Fruit fly (Drosophila melanogaster) whole organism, embryonic: ENCODE results near the gene Gr89a.
A peak's percentile ranks its signal among the peaks of the same experiment; 100 is the strongest.

Source experiments
- CG10431 ChIP-seq: fragments of 200-800 bp; sonication (Bioruptor generic); optimal IDR thresholded peaks from 3 replicates; lab custom pipeline; 2018; ENCODE audit warnings: missing biosample characterization, mild to moderate bottlenecking, missing genetic modification characterization
- CG10979 ChIP-seq: fragments of 200-800 bp; sonication (Bioruptor generic); optimal IDR thresholded peaks from 2 replicates; lab custom pipeline; 2018; ENCODE audit warnings: missing biosample characterization, mild to moderate bottlenecking, missing genetic modification characterization, moderate library complexity
- CG11247 ChIP-seq: fragments of 200-800 bp; sonication (Bioruptor generic); IDR thresholded peaks from 2 replicates; pipeline ENCODE4 v1.3.6; 2022; ENCODE audit warnings: missing biosample characterization, missing genetic modification characterization
- CG12299 ChIP-seq: fragments of 200-800 bp; sonication (Bioruptor generic); optimal IDR thresholded peaks from 2 replicates; lab custom pipeline; 2018; ENCODE audit warnings: missing biosample characterization, mild to moderate bottlenecking, missing genetic modification characterization
- CG13894 ChIP-seq: fragments of 200-800 bp; sonication (Bioruptor generic); optimal IDR thresholded peaks from 3 replicates; lab custom pipeline; 2018; ENCODE audit warnings: missing biosample characterization, mild to moderate bottlenecking, missing genetic modification characterization, moderate library complexity
- CG14050 ChIP-seq: fragments of 200-800 bp; sonication (Bioruptor generic); IDR thresholded peaks from 3 replicates; pipeline ENCODE4 v1.3.6; 2022; ENCODE audit warnings: missing biosample characterization, missing genetic modification characterization
- CG1603 ChIP-seq: fragments of 200-800 bp; sonication (Bioruptor generic); optimal IDR thresholded peaks from 2 replicates; lab custom pipeline; 2019; ENCODE audit warnings: missing biosample characterization, mild to moderate bottlenecking, missing genetic modification characterization, moderate library complexity
- CG1647 ChIP-seq: fragments of 200-800 bp; sonication (Bioruptor generic); optimal IDR thresholded peaks from 3 replicates; lab custom pipeline; 2016; ENCODE audit warnings: missing biosample characterization, missing genetic modification characterization
- CG17359 ChIP-seq: fragments of 200-800 bp; sonication (Bioruptor generic); optimal IDR thresholded peaks from 3 replicates; lab custom pipeline; 2018; ENCODE audit warnings: missing biosample characterization, mild to moderate bottlenecking, missing genetic modification characterization, moderate library complexity
- CG2116 ChIP-seq: fragments of 200-800 bp; sonication (Bioruptor generic); optimal IDR thresholded peaks from 3 replicates; lab custom pipeline; 2018; ENCODE audit warnings: missing biosample characterization, mild to moderate bottlenecking, missing genetic modification characterization
- CG2712 ChIP-seq: fragments of 200-800 bp; optimal IDR thresholded peaks from 3 replicates; lab custom pipeline; 2019; ENCODE audit warnings: missing biosample characterization, mild to moderate bottlenecking, missing genetic modification characterization, moderate library complexity
- CG30020 ChIP-seq: fragments of 200-800 bp; optimal IDR thresholded peaks from 2 replicates; lab custom pipeline; 2019; ENCODE audit warnings: missing biosample characterization, mild to moderate bottlenecking, missing genetic modification characterization, moderate library complexity
- CG31224 ChIP-seq: fragments of 200-800 bp; sonication (Bioruptor generic); IDR thresholded peaks from 2 replicates; pipeline ENCODE4 v1.3.6; 2022; ENCODE audit warnings: missing biosample characterization, missing genetic modification characterization
- CG32767 ChIP-seq: fragments of 200-800 bp; sonication (Bioruptor generic); IDR thresholded peaks from 2 replicates; pipeline ENCODE4 v1.3.6; 2022; ENCODE audit warnings: missing biosample characterization, missing genetic modification characterization
- CG32772 ChIP-seq: fragments of 200-800 bp; sonication (Bioruptor generic); IDR thresholded peaks from 2 replicates; pipeline ENCODE4 v1.3.6; 2022; ENCODE audit warnings: missing biosample characterization, missing genetic modification characterization
- CG4282 ChIP-seq: fragments of 200-800 bp; sonication (Bioruptor generic); optimal IDR thresholded peaks from 2 replicates; lab custom pipeline; 2016; ENCODE audit warnings: missing biosample characterization, missing genetic modification characterization
- CG5245 ChIP-seq: fragments of 200-800 bp; sonication (Bioruptor generic); optimal IDR thresholded peaks from 3 replicates; lab custom pipeline; 2016; ENCODE audit warnings: missing biosample characterization, missing genetic modification characterization
- CG7357 ChIP-seq: fragments of 200-800 bp; sonication (Bioruptor generic); IDR thresholded peaks from 3 replicates; pipeline ENCODE4 v1.3.6; 2022; ENCODE audit warnings: missing biosample characterization, missing genetic modification characterization
- CG8089 ChIP-seq: fragments of 200-800 bp; sonication (Bioruptor generic); optimal IDR thresholded peaks from 3 replicates; lab custom pipeline; 2016; ENCODE audit warnings: missing biosample characterization, missing genetic modification characterization
- CG8359 ChIP-seq: fragments of 200-800 bp; sonication (Bioruptor generic); optimal IDR thresholded peaks from 2 replicates; lab custom pipeline; 2017; ENCODE audit warnings: missing biosample characterization, mild to moderate bottlenecking, missing genetic modification characterization, borderline replicate concordance
- CHES-1-like ChIP-seq: fragments of 200-800 bp; sonication (Bioruptor generic); optimal IDR thresholded peaks from 2 replicates; lab custom pipeline; 2016; ENCODE audit warnings: missing biosample characterization, missing genetic modification characterization
- D19A ChIP-seq: fragments of 200-800 bp; optimal IDR thresholded peaks from 3 replicates; lab custom pipeline; 2019; ENCODE audit warnings: missing biosample characterization, mild to moderate bottlenecking, missing genetic modification characterization, moderate library complexity
- Gug ChIP-seq: fragments of 200-800 bp; sonication (Bioruptor generic); IDR thresholded peaks from 4 replicates; pipeline ENCODE4 v1.3.6; 2022; ENCODE audit warnings: missing biosample characterization, missing genetic modification characterization
- H2.0 ChIP-seq: fragments of 200-800 bp; sonication (Bioruptor generic); IDR thresholded peaks from 2 replicates; pipeline ENCODE4 v1.3.6; 2022; ENCODE audit warnings: missing biosample characterization, missing genetic modification characterization
- Hand ChIP-seq: fragments of 200-800 bp; sonication (Bioruptor generic); optimal IDR thresholded peaks from 2 replicates; lab custom pipeline; 2017; ENCODE audit warnings: mild to moderate bottlenecking, missing biosample characterization, missing genetic modification reagents, missing genetic modification characterization
- Jarid2 ChIP-seq: fragments of 200-800 bp; sonication (Bioruptor generic); optimal IDR thresholded peaks from 3 replicates; lab custom pipeline; 2017; ENCODE audit warnings: mild to moderate bottlenecking, missing biosample characterization, missing genetic modification reagents, missing genetic modification characterization
- Lpt ChIP-seq: fragments of >200 bp; optimal IDR thresholded peaks from 2 replicates; lab custom pipeline; 2018; ENCODE audit warnings: missing biosample characterization, missing genetic modification characterization
- Mad ChIP-seq: fragments of 200-800 bp; sonication (Bioruptor generic); optimal IDR thresholded peaks from 2 replicates; lab custom pipeline; 2016; ENCODE audit warnings: missing biosample characterization, missing genetic modification characterization
- Meics ChIP-seq: fragments of 200-800 bp; sonication (Bioruptor generic); optimal IDR thresholded peaks from 2 replicates; lab custom pipeline; 2017; ENCODE audit warnings: missing biosample characterization, mild to moderate bottlenecking, missing genetic modification characterization
- Mrtf ChIP-seq: fragments of 200-800 bp; sonication (Bioruptor generic); IDR thresholded peaks from 3 replicates; pipeline ENCODE4 v1.3.6; 2022; ENCODE audit warnings: missing biosample characterization, missing genetic modification characterization
- Oaz ChIP-seq: fragments of 200-800 bp; sonication (Bioruptor generic); IDR thresholded peaks from 2 replicates; pipeline ENCODE4 v1.3.6; 2022; ENCODE audit warnings: missing biosample characterization, missing genetic modification characterization
- Opbp ChIP-seq: fragments of 200-800 bp; sonication (Bioruptor generic); IDR thresholded peaks from 3 replicates; pipeline ENCODE4 v1.3.6; 2022; ENCODE audit warnings: missing biosample characterization, missing genetic modification characterization; ENCODE audit not compliant: partially characterized antibody
- Rfx ChIP-seq: fragments of 200-800 bp; sonication (Bioruptor generic); IDR thresholded peaks from 2 replicates; pipeline ENCODE4 v1.3.6; 2022; ENCODE audit warnings: missing biosample characterization, missing genetic modification characterization
- Xbp1 ChIP-seq: fragments of 200-800 bp; sonication (Bioruptor generic); optimal IDR thresholded peaks from 3 replicates; lab custom pipeline; 2016; ENCODE audit warnings: missing biosample characterization, mild to moderate bottlenecking, missing genetic modification characterization
- az2 ChIP-seq: fragments of 200-800 bp; sonication (Bioruptor generic); optimal IDR thresholded peaks from 3 replicates; lab custom pipeline; 2016; ENCODE audit warnings: missing biosample characterization, missing genetic modification characterization
- crc ChIP-seq: fragments of 200-800 bp; sonication (Bioruptor generic); optimal IDR thresholded peaks from 2 replicates; lab custom pipeline; 2016; ENCODE audit warnings: missing biosample characterization, missing genetic modification characterization
- emc ChIP-seq: fragments of 200-800 bp; sonication (Bioruptor generic); optimal IDR thresholded peaks from 2 replicates; lab custom pipeline; 2016; ENCODE audit warnings: missing biosample characterization, missing genetic modification characterization
- fu2 ChIP-seq: fragments of 200-800 bp; sonication (Bioruptor generic); optimal IDR thresholded peaks from 2 replicates; lab custom pipeline; 2016; ENCODE audit warnings: missing biosample characterization, missing genetic modification characterization
- hkb ChIP-seq, 2 experiments: fragments of 200-800 bp in 1 of 2; fragments of >200 bp in 1 of 2; sonication (Bioruptor generic) in 1 of 2; IDR thresholded peaks in 1 of 2; optimal IDR thresholded peaks in 1 of 2; 2 replicates each; pipeline versions ENCODE4 v1.3.6 to Lab custom; 2017 to 2022; ENCODE audit warnings: missing biosample characterization in 1 of 2, missing genetic modification characterization in 1 of 2
- hth ChIP-seq: fragments of >200 bp; optimal IDR thresholded peaks from 2 replicates; lab custom pipeline; 2017; ENCODE audit warnings: inconsistent platforms
- lov ChIP-seq, 2 experiments: fragments of 200-800 bp in 1 of 2; fragments of >200 bp in 1 of 2; sonication (Bioruptor generic) in 1 of 2; IDR thresholded peaks in 1 of 2; optimal IDR thresholded peaks in 1 of 2; 2 replicates in 1 of 2; 3 replicates in 1 of 2; pipeline versions ENCODE4 v1.3.6 to Lab custom; 2017 to 2022; ENCODE audit warnings: missing biosample characterization in 1 of 2, missing genetic modification characterization in 1 of 2
- mam ChIP-seq: fragments of 200-800 bp; sonication (Bioruptor generic); optimal IDR thresholded peaks from 3 replicates; lab custom pipeline; 2016; ENCODE audit warnings: missing biosample characterization, missing genetic modification characterization
- mld ChIP-seq: fragments of 200-800 bp; sonication (Bioruptor generic); IDR thresholded peaks from 3 replicates; pipeline ENCODE4 v1.3.6; 2022; ENCODE audit warnings: missing biosample characterization, missing genetic modification characterization; ENCODE audit not compliant: partially characterized antibody
- rib ChIP-seq: fragments of 200-800 bp; sonication (Bioruptor generic); IDR thresholded peaks from 2 replicates; pipeline ENCODE4 v1.3.6; 2022; ENCODE audit warnings: missing biosample characterization, missing genetic modification characterization
- run ChIP-seq: fragments of 200-800 bp; sonication (Bioruptor generic); optimal IDR thresholded peaks from 3 replicates; lab custom pipeline; 2018; ENCODE audit warnings: missing biosample characterization, mild to moderate bottlenecking, missing genetic modification characterization
- schlank ChIP-seq: fragments of 200-800 bp; sonication (Bioruptor generic); optimal IDR thresholded peaks from 2 replicates; lab custom pipeline; 2018; ENCODE audit warnings: missing biosample characterization, mild to moderate bottlenecking, missing genetic modification characterization
- sim ChIP-seq: fragments of 200-800 bp; sonication (Bioruptor generic); IDR thresholded peaks from 2 replicates; pipeline ENCODE4 v1.3.6; 2022; ENCODE audit warnings: missing biosample characterization, missing genetic modification characterization
- sna ChIP-seq: fragments of 200-800 bp; sonication (Bioruptor generic); IDR thresholded peaks from 2 replicates; pipeline ENCODE4 v1.3.6; 2022; ENCODE audit warnings: missing biosample characterization, missing genetic modification characterization; ENCODE audit not compliant: partially characterized antibody
- tin ChIP-seq: fragments of 200-800 bp; sonication (Bioruptor generic); optimal IDR thresholded peaks from 3 replicates; lab custom pipeline; 2016; ENCODE audit warnings: missing biosample characterization, missing genetic modification characterization
- vnd ChIP-seq: fragments of 200-800 bp; sonication (Bioruptor generic); IDR thresholded peaks from 3 replicates; pipeline ENCODE4 v1.3.6; 2022; ENCODE audit warnings: missing biosample characterization, missing genetic modification characterization; ENCODE audit not compliant: partially characterized antibody
- zen2 ChIP-seq: fragments of 200-800 bp; sonication (Bioruptor generic); IDR thresholded peaks from 3 replicates; pipeline ENCODE4 v1.3.6; 2022; ENCODE audit warnings: missing biosample characterization, missing genetic modification characterization; ENCODE audit not compliant: partially characterized antibody

The Gr89a gene

dm6 chr3R:16483877-16484417 is 14.8 kb downstream of the Gr89a start, which contains the start of gene Der-2 (continued):
- no peak for TF ChIP-seq Lpt (GFP tag; lab: Kevin White, UChicago)
- no peak for TF ChIP-seq CG1603 (tag; lab: Kevin White, UChicago)
- TF ChIP-seq CG30020 (tag; lab: Kevin White, UChicago): no peak
- TF ChIP-seq CG32772 (GFP tag; lab: Robert Waterston, UW): no peak
- no peak for TF ChIP-seq rib (GFP tag; lab: Robert Waterston, UW)
- no peak for TF ChIP-seq Mrtf (GFP tag; lab: Robert Waterston, UW)
- TF ChIP-seq Xbp1: no peak
- TF ChIP-seq Opbp: peak; percentile 91
- no peak for TF ChIP-seq Jarid2
- no peak for TF ChIP-seq schlank (tag; lab: Kevin White, UChicago)
- TF ChIP-seq CG8359 (GFP tag; lab: Kevin White, UChicago): no peak
- no peak for TF ChIP-seq CG10431 (GFP tag; lab: Kevin White, UChicago)
- TF ChIP-seq hth (lab: Kevin White, UChicago): no peak
- no peak for TF ChIP-seq CHES-1-like (GFP tag; lab: Kevin White, UChicago)
- TF ChIP-seq hkb (optimal IDR thresholded peaks at IDR 0.05; lab: Kevin White, UChicago): no peak
- TF ChIP-seq hkb (GFP tag; IDR thresholded peaks at IDR 0.05; lab: Robert Waterston, UW): no peak
- no peak for TF ChIP-seq Mad
- TF ChIP-seq emc (GFP tag; lab: Kevin White, UChicago): no peak
- peak; percentile 97 for TF ChIP-seq sna (GFP tag; lab: Robert Waterston, UW)
- TF ChIP-seq CG14050 (GFP tag; lab: Robert Waterston, UW): no peak
- peak; percentile 93 for TF ChIP-seq zen2 (GFP tag; lab: Robert Waterston, UW)
- TF ChIP-seq CG5245: no peak
- TF ChIP-seq CG2116: peak; percentile 8
- peak; percentile 87 for TF ChIP-seq mld (GFP tag; lab: Robert Waterston, UW)
- no peak for TF ChIP-seq fu2 (GFP tag; lab: Kevin White, UChicago)
- TF ChIP-seq CG1647 (GFP tag; lab: Kevin White, UChicago): no peak
- TF ChIP-seq CG11247 (GFP tag; lab: Robert Waterston, UW): no peak
- TF ChIP-seq CG32767 (GFP tag; lab: Robert Waterston, UW): no peak
- TF ChIP-seq Gug (GFP tag; lab: Robert Waterston, UW): no peak
- TF ChIP-seq Oaz (GFP tag; lab: Robert Waterston, UW): no peak
- no peak for TF ChIP-seq CG13894 (tag; lab: Kevin White, UChicago)
- peak; percentile 78 for TF ChIP-seq vnd
- TF ChIP-seq H2.0 (GFP tag; lab: Robert Waterston, UW): no peak
- TF ChIP-seq D19A (tag; lab: Kevin White, UChicago): no peak
- TF ChIP-seq Hand (GFP tag; lab: Kevin White, UChicago): no peak
- no peak for TF ChIP-seq CG31224 (GFP tag; lab: Robert Waterston, UW)
- TF ChIP-seq CG17359 (tag; lab: Kevin White, UChicago): no peak
- no peak for TF ChIP-seq crc
- no peak for TF ChIP-seq CG4282 (GFP tag; lab: Kevin White, UChicago)
- TF ChIP-seq tin (GFP tag; lab: Kevin White, UChicago): no peak
- TF ChIP-seq run: no peak
- TF ChIP-seq CG8089 (GFP tag; lab: Kevin White, UChicago): no peak
- no peak for TF ChIP-seq Meics (GFP tag; lab: Kevin White, UChicago)
- no peak for TF ChIP-seq sim (GFP tag; lab: Robert Waterston, UW)
- TF ChIP-seq lov (optimal IDR thresholded peaks at IDR 0.05; lab: Kevin White, UChicago): no peak
- TF ChIP-seq lov (GFP tag; IDR thresholded peaks at IDR 0.05; lab: Robert Waterston, UW): no peak
- TF ChIP-seq CG7357 (GFP tag; lab: Robert Waterston, UW): no peak
- no peak for TF ChIP-seq mam (GFP tag; lab: Kevin White, UChicago)
- TF ChIP-seq CG10979 (tag; lab: Kevin White, UChicago): no peak
- no peak for TF ChIP-seq CG12299 (tag; lab: Kevin White, UChicago)
- TF ChIP-seq CG2712 (tag; lab: Kevin White, UChicago): no peak
- no peak for TF ChIP-seq az2 (GFP tag; lab: Kevin White, UChicago)
- TF ChIP-seq Rfx (GFP tag; lab: Robert Waterston, UW): no peak
